Worm (Caenorhabditis elegans): ENCODE results near the gene col-147.

DNA sequence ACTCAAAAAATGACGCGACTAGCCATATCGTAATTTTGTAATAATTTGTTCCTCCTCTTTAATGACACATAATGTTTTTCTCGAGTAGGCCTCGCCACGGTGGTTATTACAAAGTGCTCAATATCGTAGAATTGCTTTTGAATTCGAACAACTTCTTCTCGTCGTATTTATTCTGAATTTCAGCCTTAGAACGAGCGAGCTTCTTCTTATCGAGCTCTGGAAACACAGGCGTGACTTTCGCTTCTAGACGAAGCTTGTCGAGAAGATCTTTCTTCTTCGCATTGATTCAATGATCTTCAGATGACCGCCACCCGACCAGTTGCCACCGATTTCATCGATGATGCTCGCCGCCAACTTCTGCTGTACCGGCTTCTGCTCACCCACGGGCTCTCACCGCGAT, 18.2 kb upstream of the col-147 start, which contains the start of gene T06E4.21:
- no peak for TF ChIP-seq lin-13 (GFP tag; optimal IDR thresholded peaks at IDR 0.05)
- TF ChIP-seq elt-1 (tag; optimal IDR thresholded peaks at IDR 0.05) = no peak
- no peak for TF ChIP-seq ztf-4 (tag; optimal IDR thresholded peaks at IDR 0.05)
- TF ChIP-seq nhr-77 (tag; optimal IDR thresholded peaks at IDR 0.05) = no peak
- TF ChIP-seq lsy-2 (tag; optimal IDR thresholded peaks at IDR 0.05) = no peak
- no peak for TF ChIP-seq zag-1 (tag; optimal IDR thresholded peaks at IDR 0.05)
- no peak for TF ChIP-seq alr-1 (tag; optimal IDR thresholded peaks at IDR 0.05)
- no peak for TF ChIP-seq snpc-4 (tag; optimal IDR thresholded peaks at IDR 0.05)
- no peak for TF ChIP-seq nhr-237 (tag; optimal IDR thresholded peaks at IDR 0.05)
- TF ChIP-seq unc-62 (GFP tag; optimal IDR thresholded peaks at IDR 0.05) = no peak
- no peak for TF ChIP-seq ztf-1 (GFP tag; conservative IDR thresholded peaks at IDR 0.05)
- TF ChIP-seq mdl-1 (tag; optimal IDR thresholded peaks at IDR 0.05) = no peak
- TF ChIP-seq fos-1 (tag; optimal IDR thresholded peaks at IDR 0.05) = no peak
- no peak for TF ChIP-seq blmp-1 (tag; optimal IDR thresholded peaks at IDR 0.05; ENCODE audit: insufficient read depth)

All from whole organism, L2 larva.